Worm (Caenorhabditis elegans) whole organism, L4 larva: ENCODE measurements around the gene T25G12.6.

ENCODE experiments used
- D1046.2 ChIP-seq: fragments of 200-800 bp; sonication (Bioruptor generic); IDR thresholded peaks from 2 replicates; pipeline ENCODE4 v1.3.6; 2022; ENCODE audit warnings: missing genetic modification characterization, missing compliant biosample characterization
- F10B5.3 ChIP-seq: sonication (generic microtip); optimal IDR thresholded peaks from 2 replicates; lab custom pipeline; 2016; ENCODE audit warnings: mild to moderate bottlenecking, missing genetic modification characterization, missing compliant biosample characterization
- Y105C5A.15 ChIP-seq: fragments of 200-800 bp; sonication (Bioruptor generic); IDR thresholded peaks from 2 replicates; pipeline ENCODE4 v1.3.6; 2022; ENCODE audit warnings: missing genetic modification characterization, missing compliant biosample characterization
- ZK337.2 ChIP-seq: fragments of 200-800 bp; sonication (Bioruptor generic); IDR thresholded peaks from 2 replicates; pipeline ENCODE4 v1.3.6; 2022; ENCODE audit warnings: missing genetic modification reagents, missing genetic modification characterization, missing compliant biosample characterization
- aha-1 ChIP-seq: fragments of 150-350 bp; peaks from one replicate; lab custom pipeline; 2014; ENCODE audit warnings: missing biosample characterization, missing genetic modification characterization
- aly-2 ChIP-seq: sonication (generic microtip); optimal IDR thresholded peaks from 2 replicates; lab custom pipeline; 2018; ENCODE audit warnings: missing biosample characterization, missing genetic modification characterization
- attf-4 ChIP-seq: sonication (generic microtip); optimal IDR thresholded peaks from 3 replicates; lab custom pipeline; 2017; ENCODE audit warnings: missing biosample characterization, missing genetic modification characterization
- ceh-32 ChIP-seq: sonication (generic microtip); optimal IDR thresholded peaks from 2 replicates; lab custom pipeline; 2016; ENCODE audit warnings: mild to moderate bottlenecking, missing genetic modification characterization, missing compliant biosample characterization; ENCODE audit not compliant: poor library complexity
- ceh-44 ChIP-seq: fragments of 200-800 bp; sonication (Bioruptor generic); IDR thresholded peaks from 2 replicates; pipeline ENCODE4 v1.3.6; 2022; ENCODE audit warnings: missing genetic modification reagents, missing genetic modification characterization, missing compliant biosample characterization
- ces-1 ChIP-seq: fragments of 150-350 bp; sonication (generic microtip); optimal IDR thresholded peaks from 4 replicates; lab custom pipeline; 2014; ENCODE audit warnings: missing biosample characterization, missing genetic modification reagents, missing genetic modification characterization
- daf-12 ChIP-seq: fragments of 150-350 bp; optimal IDR thresholded peaks from 2 replicates; lab custom pipeline; 2014; ENCODE audit warnings: missing biosample characterization, missing genetic modification reagents, missing genetic modification characterization
- daf-8 ChIP-seq: fragments of 200-800 bp; sonication (Bioruptor generic); IDR thresholded peaks from 2 replicates; pipeline ENCODE4 v1.3.6; 2022; ENCODE audit warnings: missing genetic modification characterization, missing compliant biosample characterization
- dmd-8 ChIP-seq: fragments of 200-800 bp; sonication (Bioruptor generic); IDR thresholded peaks from 2 replicates; pipeline ENCODE4 v1.3.6; 2022; ENCODE audit warnings: missing genetic modification characterization, missing compliant biosample characterization
- dpl-1 ChIP-seq: fragments of 150-350 bp; optimal IDR thresholded peaks from 2 replicates; lab custom pipeline; 2014; ENCODE audit warnings: missing biosample characterization, missing genetic modification reagents, missing genetic modification characterization
- duxl-1 ChIP-seq: sonication (generic microtip); optimal IDR thresholded peaks from 2 replicates; lab custom pipeline; 2016; ENCODE audit warnings: mild to moderate bottlenecking, missing genetic modification characterization, moderate library complexity, missing compliant biosample characterization; ENCODE audit not compliant: poor library complexity
- dve-1 ChIP-seq: sonication (generic microtip); optimal IDR thresholded peaks from 2 replicates; lab custom pipeline; 2017; ENCODE audit warnings: antibody characterized with exemption, mild to moderate bottlenecking, missing genetic modification characterization, missing compliant biosample characterization; ENCODE audit not compliant: insufficient read depth
- fos-1 ChIP-seq: fragments of 150-350 bp; optimal IDR thresholded peaks from 2 replicates; lab custom pipeline; 2014; ENCODE audit warnings: missing biosample characterization, missing genetic modification characterization
- lin-1 ChIP-seq: fragments of 200-800 bp; sonication (Bioruptor generic); IDR thresholded peaks from 2 replicates; pipeline ENCODE4 v1.3.6; 2022; ENCODE audit warnings: missing genetic modification reagents, missing genetic modification characterization, missing compliant biosample characterization
- lin-13 ChIP-seq: fragments of 150-350 bp; optimal IDR thresholded peaks from 2 replicates; lab custom pipeline; 2014; ENCODE audit warnings: missing biosample characterization, missing genetic modification reagents, missing genetic modification characterization
- lin-29 ChIP-seq: fragments of 200-800 bp; sonication (Bioruptor generic); IDR thresholded peaks from 2 replicates; pipeline ENCODE4 v1.3.6; 2022; ENCODE audit warnings: missing genetic modification reagents, missing genetic modification characterization, missing compliant biosample characterization
- lir-3 ChIP-seq: sonication (generic microtip); optimal IDR thresholded peaks from 2 replicates; lab custom pipeline; 2016; ENCODE audit warnings: mild to moderate bottlenecking, missing genetic modification characterization, missing compliant biosample characterization
- mdl-1 ChIP-seq, 2 experiments: fragments of 150-350 bp in 1 of 2; sonication (generic microtip) in 1 of 2; optimal IDR thresholded peaks; 2 replicates each; lab custom pipeline; 2014 to 2017; ENCODE audit warnings: missing biosample characterization in 2 of 2, missing genetic modification characterization in 2 of 2
- mdt-29 ChIP-seq: fragments of 200-800 bp; sonication (Bioruptor generic); IDR thresholded peaks from 2 replicates; pipeline ENCODE4 v1.3.6; 2022; ENCODE audit warnings: missing genetic modification reagents, missing genetic modification characterization, missing compliant biosample characterization
- mxl-2 ChIP-seq: fragments of 200-800 bp; sonication (Bioruptor generic); conservative IDR thresholded peaks from 2 replicates; pipeline ENCODE4 v1.3.6; 2022; ENCODE audit warnings: missing genetic modification reagents, missing genetic modification characterization, missing compliant biosample characterization
- mxl-3 ChIP-seq: fragments of 200-800 bp; sonication (Bioruptor generic); optimal IDR thresholded peaks from 2 replicates; lab custom pipeline; 2018; ENCODE audit warnings: mild to moderate bottlenecking, missing genetic modification characterization, missing compliant biosample characterization
- nhr-102 ChIP-seq: sonication (generic microtip); optimal IDR thresholded peaks from 2 replicates; lab custom pipeline; 2016; ENCODE audit warnings: mild to moderate bottlenecking, missing genetic modification characterization, moderate library complexity, missing compliant biosample characterization
- nhr-111 ChIP-seq: fragments of 200-800 bp; sonication (Bioruptor generic); optimal IDR thresholded peaks from 2 replicates; lab custom pipeline; 2018; ENCODE audit warnings: mild to moderate bottlenecking, missing genetic modification characterization, missing compliant biosample characterization
- nhr-41 ChIP-seq: fragments of 200-800 bp; sonication (Bioruptor generic); IDR thresholded peaks from 2 replicates; pipeline ENCODE4 v1.3.6; 2022; ENCODE audit warnings: missing genetic modification reagents, missing genetic modification characterization, missing compliant biosample characterization
- nhr-48 ChIP-seq: sonication (generic microtip); optimal IDR thresholded peaks from 2 replicates; lab custom pipeline; 2016; ENCODE audit warnings: mild to moderate bottlenecking, missing genetic modification characterization, missing compliant biosample characterization
- nhr-77 ChIP-seq: fragments of 150-350 bp; optimal IDR thresholded peaks from 2 replicates; lab custom pipeline; 2014; ENCODE audit warnings: missing biosample characterization, missing genetic modification characterization
- php-3 ChIP-seq: fragments of 200-800 bp; sonication (Bioruptor generic); IDR thresholded peaks from 2 replicates; pipeline ENCODE4 v1.3.6; 2022; ENCODE audit warnings: missing genetic modification reagents, missing genetic modification characterization, missing compliant biosample characterization
- rbr-2 ChIP-seq: sonication (generic microtip); optimal IDR thresholded peaks from 2 replicates; lab custom pipeline; 2016; ENCODE audit warnings: missing genotype, missing genetic modification characterization, missing compliant biosample characterization
- saeg-2 ChIP-seq: fragments of 200-800 bp; sonication (Bioruptor generic); IDR thresholded peaks from 2 replicates; pipeline ENCODE4 v1.3.6; 2022; ENCODE audit warnings: missing genetic modification reagents, missing genetic modification characterization, missing compliant biosample characterization
- skn-1 ChIP-seq: fragments of 150-350 bp; optimal IDR thresholded peaks from 2 replicates; lab custom pipeline; 2014; ENCODE audit warnings: missing biosample characterization, missing genetic modification characterization
- spr-1 ChIP-seq: sonication (generic microtip); optimal IDR thresholded peaks from 2 replicates; lab custom pipeline; 2016; ENCODE audit warnings: mild to moderate bottlenecking, missing genetic modification characterization, missing compliant biosample characterization
- spr-3 ChIP-seq: fragments of 200-800 bp; sonication (Bioruptor generic); optimal IDR thresholded peaks from 2 replicates; lab custom pipeline; 2018; ENCODE audit warnings: mild to moderate bottlenecking, missing genetic modification characterization, missing compliant biosample characterization
- tra-1 ChIP-seq: fragments of 200-800 bp; sonication (Bioruptor generic); IDR thresholded peaks from 2 replicates; pipeline ENCODE4 v1.3.6; 2022; ENCODE audit warnings: missing genetic modification reagents, missing genetic modification characterization, missing compliant biosample characterization
- vab-7 ChIP-seq: fragments of 200-800 bp; sonication (Bioruptor generic); IDR thresholded peaks from 2 replicates; pipeline ENCODE4 v1.3.6; 2022; ENCODE audit warnings: missing genetic modification reagents, missing genetic modification characterization, missing compliant biosample characterization
- zfp-3 ChIP-seq: fragments of 200-800 bp; sonication (Bioruptor generic); conservative IDR thresholded peaks from 2 replicates; pipeline ENCODE4 v1.3.6; 2022; ENCODE audit warnings: missing genetic modification reagents, missing genetic modification characterization, missing compliant biosample characterization

The T25G12.6 gene

DNA sequence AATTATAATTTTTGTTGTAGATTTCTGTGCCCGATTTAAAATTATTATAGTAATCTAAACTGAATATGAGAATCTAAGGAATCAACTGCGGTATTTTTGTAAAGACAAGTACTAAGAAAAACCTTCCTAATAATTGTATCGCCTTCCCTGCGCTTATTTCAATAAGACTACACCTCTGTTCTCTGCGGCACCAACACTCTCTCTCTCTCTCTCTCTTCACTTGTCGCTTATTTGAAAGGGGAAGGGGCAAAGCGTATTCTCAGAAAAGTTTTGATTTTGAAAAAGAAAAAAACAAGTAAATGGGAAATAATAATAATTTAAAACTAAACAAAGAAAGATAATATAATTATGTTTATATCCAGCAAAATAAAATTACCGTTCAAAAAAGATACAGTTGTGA is 48.8 kb downstream of the T25G12.6 start (continued):
- TF ChIP-seq daf-8 (GFP tag; lab: Robert Waterston, UW) (no peak), dve-1 (tag; lab: Kevin White, UChicago) (peak; percentile 75), nhr-77 (peak; percentile 93), lin-1 (GFP tag; lab: Robert Waterston, UW) (no peak), dmd-8 (GFP tag; lab: Robert Waterston, UW) (no peak), F10B5.3 (tag; lab: Kevin White, UChicago) (peak; percentile 82), mdt-29 (no peak), spr-3 (no peak), nhr-102 (tag; lab: Kevin White, UChicago) (no peak), attf-4 (tag; lab: Kevin White, UChicago) (no peak), D1046.2 (GFP tag; lab: Robert Waterston, UW) (no peak), fos-1 (no peak), dpl-1 (GFP tag; lab: Kevin White, UChicago) (peak; percentile 33), nhr-111 (GFP tag; lab: Kevin White, UChicago) (no peak), Y105C5A.15 (no peak), nhr-48 (tag; lab: Kevin White, UChicago) (no peak), aha-1 (peak; percentile 55), aly-2 (tag; lab: Kevin White, UChicago) (no peak), zfp-3 (GFP tag; lab: Robert Waterston, UW) (no peak), ces-1 (no peak), lin-29 (GFP tag; lab: Robert Waterston, UW) (no peak), nhr-41 (no peak), duxl-1 (tag; lab: Kevin White, UChicago) (peak; percentile 68), ZK337.2 (no peak), php-3 (GFP tag; lab: Robert Waterston, UW) (no peak), vab-7 (GFP tag; lab: Robert Waterston, UW) (no peak)

DNA sequence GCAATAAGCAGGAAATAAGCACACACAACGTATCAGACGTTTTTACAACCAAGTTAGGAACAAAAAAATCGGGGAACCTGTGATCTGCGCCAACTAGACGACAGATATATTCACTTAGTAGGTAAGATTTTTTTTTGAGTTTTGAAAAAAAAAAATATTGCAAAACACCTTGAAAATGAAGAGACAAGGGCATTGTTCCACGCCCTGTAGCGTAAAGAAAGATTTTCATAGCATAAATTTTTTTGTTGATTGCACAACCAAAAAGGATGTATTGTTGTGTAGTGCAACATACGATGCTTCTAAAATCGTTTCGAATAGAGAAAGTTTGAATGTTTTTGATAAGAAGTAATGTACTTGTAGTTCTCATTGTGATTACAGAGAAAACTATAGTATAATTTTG is 49.9 kb downstream of the T25G12.6 start:
- TF ChIP-seq lin-1 (GFP tag; lab: Robert Waterston, UW) (no peak), aha-1 (peak; percentile 73)

DNA sequence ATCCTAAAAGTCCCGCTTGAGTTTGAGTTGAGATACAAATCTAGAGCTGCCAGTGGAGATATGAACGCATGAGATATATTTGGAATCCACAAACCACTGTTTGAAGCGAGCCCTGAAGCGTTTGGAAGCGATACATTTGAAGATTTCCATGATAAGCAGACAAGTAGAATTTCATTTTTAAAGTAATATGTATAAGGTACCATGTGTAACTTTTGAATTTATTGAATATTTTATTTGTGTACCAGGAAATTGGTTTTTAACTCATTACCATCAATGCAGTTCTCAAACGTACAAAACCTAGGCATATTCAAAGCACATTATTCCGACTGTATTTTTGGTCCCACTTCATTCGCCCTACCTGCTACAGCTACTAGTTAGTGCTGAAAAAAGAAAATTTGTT is 51.8 kb downstream of the T25G12.6 start, which contains the start of gene B0302.2:
TSS of gene B0302.2 (plus strand) at position 301 of the 400 bp plus-strand sequence.
- TF ChIP-seq lin-13 (GFP tag; lab: Kevin White, UChicago) (no peak), rbr-2 (tag; lab: Kevin White, UChicago) (no peak), ces-1 (no peak), D1046.2 (GFP tag; lab: Robert Waterston, UW) (no peak), skn-1 (tag; lab: Kevin White, UChicago) (no peak), saeg-2 (GFP tag; lab: Robert Waterston, UW) (no peak), daf-12 (tag; lab: Kevin White, UChicago) (no peak), spr-3 (no peak), mxl-2 (GFP tag; lab: Robert Waterston, UW) (no peak), ZK337.2 (no peak), lin-1 (GFP tag; lab: Robert Waterston, UW) (no peak), ceh-44 (GFP tag; lab: Robert Waterston, UW) (no peak), lir-3 (tag; lab: Kevin White, UChicago) (no peak), mxl-3 (GFP tag; lab: Kevin White, UChicago) (no peak), ceh-32 (tag; lab: Kevin White, UChicago) (no peak), mdl-1 (tag; optimal IDR thresholded peaks at IDR 0.05; lab: Kevin White, UChicago) (no peak), spr-1 (tag; lab: Kevin White, UChicago) (no peak), tra-1 (no peak)
